Worm (Caenorhabditis elegans) whole organism, L4/young adult: ENCODE data around the gene F59D12.5.

ENCODE experiments used
- W03F9.2 ChIP-seq: fragments of 150-350 bp; optimal IDR thresholded peaks from 2 replicates; lab custom pipeline; 2014; ENCODE audit warnings: missing biosample characterization, missing genetic modification characterization
- dao-5 ChIP-seq: sonication (generic microtip); optimal IDR thresholded peaks from 2 replicates; lab custom pipeline; 2016; ENCODE audit warnings: missing genotype, missing genetic modification characterization, moderate library complexity, missing compliant biosample characterization
- him-1 ChIP-seq: sonication (generic microtip); optimal IDR thresholded peaks from 2 replicates; lab custom pipeline; 2016; ENCODE audit warnings: missing genotype, missing genetic modification reagents, missing genetic modification characterization, missing compliant biosample characterization

Gene F59D12.5

DNA sequence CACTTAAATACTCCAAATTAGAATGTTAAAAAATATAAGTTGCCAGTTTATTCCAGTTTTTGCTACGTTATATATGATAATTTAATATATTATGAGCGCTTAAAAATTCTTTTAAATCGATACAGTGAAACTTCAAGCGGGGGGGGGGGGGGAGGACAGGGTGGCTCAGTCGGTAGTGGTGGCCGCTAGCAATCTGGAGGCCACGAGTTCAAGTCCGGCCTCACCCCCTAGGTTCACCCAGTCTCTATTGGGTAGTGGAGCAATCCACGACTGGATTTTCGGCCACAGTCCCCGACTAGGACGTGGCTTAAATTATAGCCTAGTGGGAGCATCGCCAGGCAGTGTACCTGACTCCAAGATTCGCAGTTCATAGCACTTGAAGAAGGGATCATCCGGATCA lies 26.2 kb downstream of the F59D12.5 start:
- TF ChIP-seq dao-5 (tag; lab: Kevin White, UChicago) (no peak), him-1 (tag; lab: Kevin White, UChicago) (no peak), W03F9.2 (tag; lab: Kevin White, UChicago) (no peak)

DNA sequence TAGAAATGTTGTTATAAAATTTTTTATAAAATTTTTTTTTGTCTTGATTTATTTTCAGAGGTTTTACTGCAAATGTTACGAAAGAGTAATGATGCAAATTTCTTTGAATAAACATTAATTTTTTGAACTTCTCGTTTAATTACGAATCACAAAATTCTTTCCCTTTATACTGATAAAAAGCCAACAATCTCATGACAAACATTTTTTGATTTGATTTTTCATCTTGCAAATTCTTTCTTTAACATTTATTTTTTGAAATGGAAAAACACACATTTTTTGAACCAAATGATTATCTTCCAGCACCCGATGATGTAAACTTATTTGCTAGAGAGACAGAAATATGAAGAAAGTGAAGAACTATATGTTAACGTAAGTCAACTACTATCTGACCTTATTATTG lies 27.0 kb downstream of the F59D12.5 start, which contains the start of gene K09E9.1:
K09E9.1 (plus strand) TSS at position 301 of the 400 bp plus-strand sequence.
- TF ChIP-seq W03F9.2 (tag; lab: Kevin White, UChicago) (no peak), dao-5 (tag; lab: Kevin White, UChicago) (no peak), him-1 (tag; lab: Kevin White, UChicago) (no peak)

DNA sequence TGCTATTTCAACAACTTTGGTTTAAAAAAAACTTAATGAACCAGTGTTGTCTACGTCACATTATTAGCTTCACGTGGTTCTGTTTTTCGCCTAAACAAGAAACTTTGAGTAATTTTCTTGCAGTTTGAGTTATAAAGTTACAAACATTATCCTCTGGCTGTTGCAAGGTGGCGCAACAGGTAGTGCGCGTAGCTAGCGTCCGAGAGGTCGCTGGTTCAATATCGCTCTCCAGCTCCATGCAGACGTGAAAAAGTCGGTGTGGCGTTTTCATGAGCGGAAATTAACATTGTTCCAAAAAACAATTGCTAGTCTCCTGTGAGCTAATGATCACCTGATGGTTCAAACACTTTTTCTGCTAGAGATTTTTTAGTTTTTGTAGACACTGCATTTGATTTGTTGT lies 27.9 kb downstream of the F59D12.5 start:
- TF ChIP-seq dao-5 (tag; lab: Kevin White, UChicago) (peak; percentile 45), W03F9.2 (tag; lab: Kevin White, UChicago) (no peak)

DNA sequence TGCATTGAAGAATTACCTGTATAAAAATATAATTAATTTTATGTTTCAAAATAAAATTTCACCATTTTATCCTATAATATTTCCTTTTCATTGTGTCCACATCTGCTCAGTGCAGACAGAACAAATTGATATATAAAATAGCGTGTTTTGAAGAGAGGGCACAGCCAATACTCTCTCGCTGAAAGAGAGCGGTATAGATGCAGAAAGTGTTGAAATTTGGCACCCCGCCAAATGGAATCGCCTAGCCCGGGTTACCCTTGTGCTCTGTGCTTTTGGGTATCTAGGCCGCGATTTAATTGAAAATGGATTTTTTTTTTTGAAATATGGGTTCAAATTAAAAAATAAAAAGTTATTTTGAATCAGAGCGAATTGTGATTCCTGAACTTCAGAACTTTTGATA lies 30.0 kb downstream of the F59D12.5 start:
- TF ChIP-seq W03F9.2 (tag; lab: Kevin White, UChicago) (no peak), him-1 (tag; lab: Kevin White, UChicago) (no peak), dao-5 (tag; lab: Kevin White, UChicago) (no peak)

DNA sequence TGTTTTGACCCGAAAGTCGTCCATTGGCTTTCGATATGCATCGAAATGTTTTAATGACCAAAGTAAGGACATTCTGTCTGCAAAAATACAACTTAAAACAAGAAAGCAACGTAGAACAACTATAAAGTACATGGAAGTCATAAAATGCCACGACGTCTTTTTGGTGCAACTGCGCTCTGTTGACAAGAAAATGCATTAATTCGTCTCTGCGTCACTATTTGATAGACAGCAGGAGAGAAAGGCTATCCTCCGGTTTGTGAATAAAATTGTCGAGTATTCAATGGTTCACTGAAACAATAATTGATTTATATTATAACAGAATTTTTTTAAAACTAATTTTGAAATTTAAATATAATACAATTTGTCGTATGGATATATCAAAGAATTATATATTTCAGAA lies 30.7 kb downstream of the F59D12.5 start, which contains the start of gene ergi-3:
ergi-3 (minus strand) TSS at position 311 of the 400 bp plus-strand sequence.
- no peak for TF ChIP-seq dao-5 (tag; lab: Kevin White, UChicago)
- peak; percentile 77 for TF ChIP-seq W03F9.2 (tag; lab: Kevin White, UChicago)
- no peak for TF ChIP-seq him-1 (tag; lab: Kevin White, UChicago)

DNA sequence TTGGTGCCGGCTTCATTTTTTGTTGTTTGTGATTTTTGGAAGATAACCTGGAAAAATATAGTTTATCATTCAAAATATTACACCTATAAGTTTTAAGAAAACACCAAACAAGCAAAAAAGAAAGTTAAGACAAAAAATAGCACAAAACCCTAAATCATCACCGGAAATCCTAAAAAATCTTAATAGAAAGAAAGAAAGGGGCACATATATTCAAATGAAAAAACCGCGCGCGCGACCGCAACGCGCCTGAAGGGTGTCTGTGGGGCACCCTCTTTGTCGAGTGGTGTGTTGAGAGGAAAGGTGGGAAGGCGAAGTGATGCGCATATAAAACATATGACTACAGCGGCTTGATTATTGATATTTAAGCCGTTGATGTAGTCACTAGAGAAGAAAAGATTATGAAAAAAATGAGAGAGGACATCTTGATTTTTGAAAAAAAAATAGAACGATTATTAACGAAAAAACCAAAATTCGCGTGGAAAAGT lies 33.4 kb downstream of the F59D12.5 start, which contains the start of gene K09E9.3:
K09E9.3 (minus strand) TSS at position 51 of the 485 bp plus-strand sequence.
- TF ChIP-seq dao-5 (tag; lab: Kevin White, UChicago) (no peak), him-1 (tag; lab: Kevin White, UChicago) (no peak), W03F9.2 (tag; lab: Kevin White, UChicago) (no peak)

DNA sequence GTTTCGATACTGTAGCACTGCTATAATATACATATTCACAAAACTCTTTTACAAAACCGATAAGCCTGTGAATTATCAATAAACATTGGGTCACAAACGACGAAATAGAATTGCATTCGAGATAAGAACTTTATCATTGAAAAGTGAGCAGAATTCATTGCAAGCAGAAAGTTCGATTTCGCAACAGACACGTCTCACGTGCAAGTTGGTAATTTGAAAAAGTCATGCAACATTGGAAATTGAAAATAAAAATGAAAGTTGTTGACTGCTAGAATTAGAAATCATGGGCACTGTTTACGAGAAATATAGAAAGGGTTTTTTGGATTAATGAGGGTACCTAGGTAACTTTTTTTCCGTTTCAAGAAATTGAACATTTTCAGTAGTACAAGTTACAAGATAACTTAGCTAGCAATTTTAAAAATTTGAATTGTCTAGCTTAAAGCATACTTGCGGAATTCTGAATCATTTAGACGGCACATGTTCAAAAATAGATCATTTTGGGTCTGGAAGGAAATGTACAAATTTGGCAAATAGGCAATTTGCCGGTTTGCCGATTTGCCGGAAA lies 36.6 kb downstream of the F59D12.5 start:
- TF ChIP-seq him-1 (tag; lab: Kevin White, UChicago): peak; percentile 10
- TF ChIP-seq dao-5 (tag; lab: Kevin White, UChicago): no peak
- TF ChIP-seq W03F9.2 (tag; lab: Kevin White, UChicago): peak; percentile 74

DNA sequence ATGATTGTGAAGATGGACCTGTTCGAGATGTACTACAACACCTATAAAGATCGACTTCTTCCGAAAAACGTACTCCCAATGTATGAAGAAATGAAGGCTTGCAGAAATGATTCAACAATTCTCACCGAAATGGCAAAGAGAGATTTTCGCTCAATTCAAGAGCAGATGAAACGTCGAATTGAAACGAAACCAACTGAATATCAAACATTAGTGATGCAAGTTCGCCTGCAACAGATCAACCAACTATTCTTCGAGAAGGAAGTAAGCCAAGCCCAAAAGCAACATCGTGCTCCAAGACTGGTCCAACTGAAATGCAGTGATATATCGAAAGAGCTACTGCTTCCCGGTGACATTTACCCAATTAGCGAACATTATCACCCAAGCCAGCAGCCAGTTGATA lies 37.5 kb downstream of the F59D12.5 start:
- no peak for TF ChIP-seq dao-5 (tag; lab: Kevin White, UChicago)
- no peak for TF ChIP-seq W03F9.2 (tag; lab: Kevin White, UChicago)
- TF ChIP-seq him-1 (tag; lab: Kevin White, UChicago): no peak

DNA sequence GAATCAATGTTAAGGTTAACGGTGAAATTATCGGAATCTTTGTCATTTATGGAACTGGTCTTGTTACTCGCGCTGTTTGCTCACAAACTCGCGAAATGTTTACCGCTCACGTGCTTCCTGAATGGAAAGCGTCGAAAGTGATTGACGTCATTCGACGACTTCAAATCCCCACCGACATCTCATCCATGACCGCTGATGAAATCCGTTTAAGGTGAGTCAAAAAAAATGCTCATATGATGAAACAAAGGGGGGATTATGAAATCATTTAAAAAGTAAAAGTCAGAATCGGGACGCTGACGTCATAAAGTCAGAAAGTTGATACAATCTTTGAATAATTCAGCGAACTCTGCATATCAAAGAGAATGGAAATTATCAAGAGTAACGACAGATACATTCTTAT lies 38.6 kb downstream of the F59D12.5 start:
- TF ChIP-seq W03F9.2 (tag; lab: Kevin White, UChicago) (no peak), him-1 (tag; lab: Kevin White, UChicago) (no peak)

DNA sequence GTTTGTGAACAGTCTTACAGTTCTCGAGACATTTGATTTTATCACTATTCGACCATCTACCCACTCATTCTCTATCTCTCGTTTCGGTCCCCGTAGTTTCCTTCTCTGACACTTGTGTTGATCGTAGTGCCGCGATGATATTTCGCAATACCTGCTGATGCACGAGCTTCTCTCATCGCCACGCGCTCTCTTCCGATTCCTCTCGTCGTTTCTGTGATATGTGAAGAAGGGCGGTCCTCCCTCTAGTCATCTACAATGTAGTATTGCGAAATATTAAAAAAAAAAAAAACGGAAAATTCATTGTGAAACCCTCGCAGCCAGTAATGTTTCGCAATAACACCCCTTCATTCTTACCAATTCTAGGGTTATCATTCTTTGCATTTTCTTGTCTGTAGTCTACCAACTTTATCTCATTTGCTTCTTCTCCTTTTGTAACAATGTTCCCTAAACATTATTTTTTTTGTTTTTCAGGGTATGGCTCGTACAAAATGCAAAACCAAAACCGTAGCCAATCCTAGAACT lies 39.6 kb downstream of the F59D12.5 start, which contains the start of gene nipi-3:
nipi-3 (plus strand) TSS at position 472 of the 522 bp plus-strand sequence.
- no peak for TF ChIP-seq dao-5 (tag; lab: Kevin White, UChicago)
- peak; percentile 82 for TF ChIP-seq him-1 (tag; lab: Kevin White, UChicago)
- peak; percentile 86 for TF ChIP-seq W03F9.2 (tag; lab: Kevin White, UChicago)

DNA sequence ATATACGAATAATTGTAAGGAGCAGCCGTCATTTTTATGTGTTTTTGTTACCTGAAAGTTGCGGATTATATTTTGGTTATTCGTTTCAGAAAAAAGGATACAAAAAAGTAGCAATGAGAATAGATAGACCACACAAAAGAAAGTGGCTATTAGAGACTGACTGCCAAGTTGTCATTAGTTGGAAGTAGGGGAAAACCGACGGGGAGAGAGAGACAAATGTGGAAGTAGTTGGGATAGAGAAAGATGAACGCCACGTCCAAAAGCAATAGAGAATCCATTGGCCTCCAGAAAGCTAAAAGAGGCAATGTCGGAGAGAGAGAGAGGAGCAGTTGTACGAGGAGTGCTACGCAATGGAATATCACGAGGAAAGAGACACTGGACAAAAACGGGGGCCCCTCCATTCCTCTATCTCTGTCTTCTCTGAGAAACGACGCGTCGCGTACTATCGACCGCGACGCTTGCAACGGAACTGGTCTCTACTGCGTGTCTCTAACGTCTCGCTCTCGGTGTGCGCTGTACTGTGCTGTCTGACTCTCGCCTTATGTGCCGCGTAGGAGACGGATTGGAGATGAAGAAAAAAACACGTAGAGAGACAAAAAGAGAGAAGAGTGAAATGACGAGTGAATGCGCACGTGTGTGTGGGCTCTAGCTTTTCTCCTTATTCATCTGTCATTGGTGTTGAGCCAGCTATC lies 40.4 kb downstream of the F59D12.5 start, which contains the start of gene rab-14:
rab-14 (minus strand) TSS at position 51 of the 692 bp plus-strand sequence.
- TF ChIP-seq dao-5 (tag; lab: Kevin White, UChicago) (peak; percentile 50), W03F9.2 (tag; lab: Kevin White, UChicago) (no peak), him-1 (tag; lab: Kevin White, UChicago) (peak; percentile 54)

DNA sequence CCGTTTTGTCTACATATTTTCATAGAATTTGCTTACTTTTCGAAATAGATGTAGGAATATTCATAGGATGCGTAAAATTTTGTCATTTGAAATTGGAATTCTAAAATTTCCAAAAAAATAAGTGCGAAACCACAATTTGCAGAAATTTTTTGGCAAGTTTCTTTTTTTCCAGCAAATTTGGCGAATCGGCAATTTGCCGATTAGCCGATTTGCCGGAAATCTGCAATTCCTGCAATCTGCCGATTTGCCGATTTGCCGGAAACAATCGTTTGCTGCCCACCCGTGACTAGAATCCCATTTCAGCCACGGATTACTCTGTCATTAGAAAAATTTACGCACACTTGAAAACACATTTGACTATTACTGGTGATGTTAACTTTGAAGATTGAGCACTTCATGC lies 42.9 kb downstream of the F59D12.5 start:
- TF ChIP-seq W03F9.2 (tag; lab: Kevin White, UChicago) (no peak), him-1 (tag; lab: Kevin White, UChicago) (no peak), dao-5 (tag; lab: Kevin White, UChicago) (no peak)

DNA sequence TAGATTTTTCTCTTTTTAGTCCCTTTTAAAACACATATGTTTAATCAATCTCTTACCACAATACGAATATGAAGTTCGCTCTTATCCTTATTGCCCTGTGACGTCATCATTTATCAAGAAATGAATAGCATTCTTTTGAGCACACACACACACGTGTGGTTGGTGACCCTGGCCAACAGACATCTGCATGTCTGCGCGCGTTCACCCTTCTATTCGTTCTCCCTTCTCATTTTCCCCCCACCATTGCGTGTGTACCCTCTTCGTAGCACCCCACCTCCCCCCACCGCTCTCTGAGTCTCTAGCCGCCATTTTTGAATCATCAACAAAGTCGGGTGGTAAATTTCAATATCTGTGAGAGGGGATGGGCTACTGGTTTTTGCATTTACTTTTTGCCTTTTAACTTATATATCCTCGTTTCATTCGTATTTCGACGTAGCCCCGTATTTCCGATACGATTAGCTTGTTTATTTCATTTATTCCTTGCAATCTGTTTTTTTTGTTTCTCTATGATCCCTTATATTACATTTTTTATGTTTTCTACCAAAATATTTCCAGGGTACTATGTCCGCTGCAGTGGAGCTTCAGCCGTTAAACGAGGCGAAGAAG lies 46.6 kb downstream of the F59D12.5 start, which contains the start of gene ent-2:
ent-2 (plus strand) TSS at position 556 of the 606 bp plus-strand sequence.
- TF ChIP-seq him-1 (tag; lab: Kevin White, UChicago) (peak; percentile 68), W03F9.2 (tag; lab: Kevin White, UChicago) (no peak)
